Fruit fly (Drosophila melanogaster) whole organism: ENCODE measurements around the gene CG32087.

ENCODE experiments used
- CG8478 ChIP-seq: fragments of >200 bp; optimal IDR thresholded peaks from 2 replicates; lab custom pipeline; 2018; ENCODE audit warnings: inconsistent platforms
- Dll ChIP-seq: fragments of >200 bp; optimal IDR thresholded peaks from 2 replicates; lab custom pipeline; 2017
- EcR ChIP-seq, 2 experiments: fragments of >200 bp; optimal IDR thresholded peaks; 2 replicates each; lab custom pipeline; 2017; ENCODE audit warnings: missing biosample characterization in 2 of 2, missing genetic modification characterization in 2 of 2, missing genetic modification reagents in 2 of 2
- pan ChIP-seq: fragments of >200 bp; optimal IDR thresholded peaks from 2 replicates; lab custom pipeline; 2017
- psq ChIP-seq: fragments of >200 bp; optimal IDR thresholded peaks from 2 replicates; lab custom pipeline; 2017
- usp ChIP-seq: fragments of >200 bp; optimal IDR thresholded peaks from 2 replicates; lab custom pipeline; 2017; ENCODE audit warnings: missing biosample characterization, missing genetic modification characterization, mixed read lengths

DNA sequence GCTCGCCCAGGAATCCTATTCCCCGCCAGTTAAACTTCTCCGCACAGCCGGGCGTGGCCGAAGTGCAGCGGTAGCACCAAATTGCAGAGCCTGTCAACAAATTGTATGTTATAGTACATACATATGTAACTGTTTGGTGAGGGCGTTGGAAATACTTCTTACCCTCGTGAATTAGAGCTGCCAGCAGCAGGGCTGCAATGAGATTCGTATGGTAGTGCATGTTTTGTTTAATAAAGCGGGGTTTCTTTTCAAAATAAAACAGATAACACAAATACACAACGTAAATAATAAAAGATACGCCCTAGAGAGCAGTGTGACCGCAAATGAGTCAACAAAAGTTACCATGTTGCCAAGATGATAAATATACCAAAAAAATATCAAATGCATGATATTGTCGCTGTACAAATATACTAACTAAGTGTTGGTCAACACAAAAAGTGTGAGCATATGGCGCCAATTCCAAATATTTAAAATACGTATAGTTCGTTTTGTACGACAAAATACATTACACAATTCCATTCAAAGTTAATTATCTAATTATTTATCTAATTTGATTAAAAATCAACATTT lies 20.8 kb upstream of the CG32087 start, which contains the start of gene crim:
- TF ChIP-seq usp (GFP tag; lab: Kevin White, UChicago) = no peak
- TF ChIP-seq Dll (lab: Kevin White, UChicago) = no peak
- no peak for TF ChIP-seq CG8478 (lab: Kevin White, UChicago)
- no peak for TF ChIP-seq pan (lab: Kevin White, UChicago)
- no peak for TF ChIP-seq psq
- TF ChIP-seq EcR (GFP tag; optimal IDR thresholded peaks at IDR 0.05; lab: Kevin White, UChicago) = no peak
